Fruit fly (Drosophila melanogaster) whole organism: Measurements from ENCODE around the gene Spps.

Experiments
- CG8478 ChIP-seq: fragments of >200 bp; optimal IDR thresholded peaks from 2 replicates; lab custom pipeline; 2018; ENCODE audit warnings: inconsistent platforms
- Dll ChIP-seq: fragments of >200 bp; optimal IDR thresholded peaks from 2 replicates; lab custom pipeline; 2017
- EcR ChIP-seq, 2 experiments: fragments of >200 bp; optimal IDR thresholded peaks; 2 replicates each; lab custom pipeline; 2017; ENCODE audit warnings: missing biosample characterization in 2 of 2, missing genetic modification characterization in 2 of 2, missing genetic modification reagents in 2 of 2
- pan ChIP-seq: fragments of >200 bp; optimal IDR thresholded peaks from 2 replicates; lab custom pipeline; 2017
- psq ChIP-seq: fragments of >200 bp; optimal IDR thresholded peaks from 2 replicates; lab custom pipeline; 2017
- usp ChIP-seq: fragments of >200 bp; optimal IDR thresholded peaks from 2 replicates; lab custom pipeline; 2017; ENCODE audit warnings: missing biosample characterization, missing genetic modification characterization, mixed read lengths

DNA sequence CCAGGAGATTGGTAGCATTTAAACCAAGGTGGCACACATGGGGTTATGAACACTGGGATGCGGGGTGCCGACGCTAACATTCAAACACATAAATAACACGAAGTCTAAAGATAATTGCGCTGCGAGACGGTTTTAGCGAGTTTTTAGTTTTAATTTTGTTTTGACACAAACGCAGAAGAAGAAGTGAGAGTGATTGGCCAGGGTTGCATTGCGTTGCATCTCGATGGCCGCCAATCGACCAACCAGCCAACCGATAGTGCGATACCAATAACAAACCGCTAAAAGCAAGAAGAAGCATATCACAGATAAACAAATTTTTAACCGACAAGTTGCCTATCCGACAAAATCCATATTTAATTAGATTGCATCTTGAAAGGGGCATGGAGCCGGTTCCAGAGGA, at the start of gene Spps, which contains the start of gene CG13609:
- TF ChIP-seq Dll (no peak), usp (GFP tag; lab: Kevin White, UChicago) (no peak), CG8478 (lab: Kevin White, UChicago) (no peak), psq (lab: Kevin White, UChicago) (no peak), pan (lab: Kevin White, UChicago) (no peak), EcR (GFP tag; optimal IDR thresholded peaks at IDR 0.05; lab: Kevin White, UChicago) (no peak)
